Worm (Caenorhabditis elegans): ENCODE results near the gene K07H8.2.

DNA sequence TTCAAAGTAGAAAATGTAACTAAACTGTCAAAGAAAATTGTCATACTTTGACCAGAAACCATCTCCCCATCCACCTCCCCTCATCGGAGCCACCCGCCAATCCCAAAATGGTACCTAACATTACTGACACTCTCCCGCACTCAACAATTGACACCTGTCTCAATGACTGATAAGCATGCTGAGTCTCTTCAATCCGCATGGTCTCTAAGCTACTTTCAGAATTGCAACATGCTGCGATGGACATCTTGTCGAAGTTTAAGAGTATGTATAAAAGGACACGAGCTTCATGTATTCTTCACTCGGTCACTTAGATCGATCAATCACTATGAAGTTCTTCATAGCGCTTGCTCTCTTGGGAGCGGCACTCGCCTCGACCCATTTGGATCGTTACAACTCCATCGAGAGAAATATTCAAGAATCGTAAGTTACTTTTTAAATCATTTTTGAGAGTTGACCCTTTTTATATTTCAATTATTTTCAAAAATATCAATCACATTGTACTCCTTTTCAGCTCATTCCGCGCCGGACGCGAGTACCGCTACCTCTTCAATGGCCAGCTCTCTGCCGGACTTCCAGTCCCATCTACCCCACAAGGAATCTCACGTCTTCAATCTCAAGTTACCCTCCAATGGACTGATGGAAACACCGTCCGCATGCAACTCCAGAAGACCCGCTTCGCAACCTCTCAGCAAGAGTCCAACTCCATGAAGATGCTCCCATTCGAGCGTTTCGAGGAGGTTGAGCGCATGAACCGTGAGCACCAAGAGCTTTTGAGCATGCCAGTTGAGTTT lies 30.3 kb upstream of the K07H8.2 start, which contains the start of gene vit-6:
- no peak for TF ChIP-seq tbx-37 (GFP tag; conservative IDR thresholded peaks at IDR 0.05)
- no peak for TF ChIP-seq ets-7 (tag; optimal IDR thresholded peaks at IDR 0.05)
